Fruit fly (Drosophila melanogaster): ENCODE data around the gene Nmd3.

Gene Nmd3

DNA sequence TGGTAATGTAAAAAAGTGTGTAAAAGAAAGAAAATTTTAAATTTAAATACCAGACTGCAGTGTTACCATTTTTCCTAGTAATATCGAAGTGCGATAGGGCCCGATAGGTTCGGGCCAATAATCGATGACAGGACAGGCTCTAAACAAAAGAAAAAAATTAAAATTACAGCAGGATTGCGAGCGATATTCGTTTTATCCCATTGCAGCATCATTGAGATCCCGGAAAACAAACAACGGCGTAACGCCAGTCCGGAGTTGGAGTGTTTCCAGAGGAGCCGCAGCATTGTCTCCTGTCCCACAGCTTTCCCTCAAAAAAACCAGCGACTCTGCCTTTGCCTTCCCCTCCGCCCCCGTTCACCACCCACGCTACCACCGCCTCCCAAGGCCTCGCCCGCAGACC lies 40.7 kb upstream of the Nmd3 start, which contains the start of gene pcx (continued):
- TF ChIP-seq oc (tag; optimal IDR thresholded peaks at IDR 0.05) = no peak
- TF ChIP-seq CG6791 (GFP tag; IDR thresholded peaks at IDR 0.05; ENCODE audit: partially characterized antibody) = peak; percentile 61; the same call in 2 of the 3 replicates
- TF ChIP-seq CG34376 (GFP tag; optimal IDR thresholded peaks at IDR 0.05) = no peak
- TF ChIP-seq CG10267 (tag; optimal IDR thresholded peaks at IDR 0.05) = no peak
- peak; percentile 56 for TF ChIP-seq YL-1 (GFP tag; optimal IDR thresholded peaks at IDR 0.05)
- no peak for TF ChIP-seq sd (tag; optimal IDR thresholded peaks at IDR 0.05)
- TF ChIP-seq btn (GFP tag; optimal IDR thresholded peaks at IDR 0.05) = no peak
- TF ChIP-seq Xrp1 (GFP tag; IDR thresholded peaks at IDR 0.05) = no peak
- TF ChIP-seq Scr (GFP tag; IDR thresholded peaks at IDR 0.05; ENCODE audit: partially characterized antibody) = peak; percentile 62
- TF ChIP-seq Drgx (GFP tag; IDR thresholded peaks at IDR 0.05) = no peak
- no peak for TF ChIP-seq CG13624 (GFP tag; optimal IDR thresholded peaks at IDR 0.05)
- TF ChIP-seq CG13123 (GFP tag; optimal IDR thresholded peaks at IDR 0.05) = no peak
- no peak for TF ChIP-seq CG6854 (GFP tag; optimal IDR thresholded peaks at IDR 0.05)
- TF ChIP-seq CG10209 (GFP tag; optimal IDR thresholded peaks at IDR 0.05) = no peak
- no peak for TF ChIP-seq HmgZ (tag; optimal IDR thresholded peaks at IDR 0.05)
- TF ChIP-seq Elba2 (GFP tag; optimal IDR thresholded peaks at IDR 0.05) = no peak
- TF ChIP-seq sna (GFP tag; IDR thresholded peaks at IDR 0.05; ENCODE audit: partially characterized antibody) = 0 out of 2 replicates have a peak, but pooled peaks have one; percentile 41
- TF ChIP-seq cwo (GFP tag; optimal IDR thresholded peaks at IDR 0.05) = no peak
- TF ChIP-seq CG6175 (GFP tag; IDR thresholded peaks at IDR 0.05) = no peak
- no peak for TF ChIP-seq CG4360 (GFP tag; IDR thresholded peaks at IDR 0.05)
- no peak for TF ChIP-seq sens-2 (GFP tag; IDR thresholded peaks at IDR 0.05)
- no peak for TF ChIP-seq CG7786 (GFP tag; optimal IDR thresholded peaks at IDR 0.05)
- TF ChIP-seq Ada2b (GFP tag; IDR thresholded peaks at IDR 0.05) = no peak
- no peak for TF ChIP-seq CG14667 (GFP tag; IDR thresholded peaks at IDR 0.05)
- TF ChIP-seq CG17612 (GFP tag; IDR thresholded peaks at IDR 0.05) = no peak
- TF ChIP-seq CG43689 (GFP tag; IDR thresholded peaks at IDR 0.05) = no peak
- no peak for TF ChIP-seq en (GFP tag; optimal IDR thresholded peaks at IDR 0.05)
- no peak for TF ChIP-seq CG32532 (GFP tag; IDR thresholded peaks at IDR 0.05)
- no peak for TF ChIP-seq dm (GFP tag; optimal IDR thresholded peaks at IDR 0.05)
- no peak for TF ChIP-seq CG31365 (tag; optimal IDR thresholded peaks at IDR 0.05)
- TF ChIP-seq gsb-n (tag; optimal IDR thresholded peaks at IDR 0.05) = no peak
- no peak for TF ChIP-seq sob (GFP tag; IDR thresholded peaks at IDR 0.05)
- no peak for TF ChIP-seq CG14441 (GFP tag; IDR thresholded peaks at IDR 0.05)
- no peak for TF ChIP-seq Oaz (GFP tag; IDR thresholded peaks at IDR 0.05)
- peak; percentile 86 for TF ChIP-seq CG18764 (GFP tag; optimal IDR thresholded peaks at IDR 0.05)
- no peak for TF ChIP-seq Bdp1 (GFP tag; optimal IDR thresholded peaks at IDR 0.05)
- no peak for TF ChIP-seq dimm (GFP tag; IDR thresholded peaks at IDR 0.05)
- TF ChIP-seq CG3847 (GFP tag; IDR thresholded peaks at IDR 0.05) = no peak
- no peak for TF ChIP-seq HLH54F (GFP tag; optimal IDR thresholded peaks at IDR 0.05)
- TF ChIP-seq CG34422 (GFP tag; IDR thresholded peaks at IDR 0.05) = no peak; the same call in 2 of the 3 replicates
- no peak for TF ChIP-seq CG15601 (tag; optimal IDR thresholded peaks at IDR 0.05)
- no peak for TF ChIP-seq jigr1 (GFP tag; IDR thresholded peaks at IDR 0.05)
- no peak for TF ChIP-seq mld (GFP tag; IDR thresholded peaks at IDR 0.05; ENCODE audit: partially characterized antibody)
- no peak for TF ChIP-seq Dfd (GFP tag; optimal IDR thresholded peaks at IDR 0.05)
- TF ChIP-seq CG4730 (GFP tag; IDR thresholded peaks at IDR 0.05) = no peak
- TF ChIP-seq Dp (GFP tag; optimal IDR thresholded peaks at IDR 0.05) = peak; percentile 70
- no peak for TF ChIP-seq CG13424 (tag; optimal IDR thresholded peaks at IDR 0.05)
- TF ChIP-seq CG17328 (GFP tag; IDR thresholded peaks at IDR 0.05) = no peak
- peak; percentile 81 for TF ChIP-seq Dref (GFP tag; IDR thresholded peaks at IDR 0.05)
- TF ChIP-seq CG17912 (GFP tag; optimal IDR thresholded peaks at IDR 0.05) = no peak
- TF ChIP-seq hbn (GFP tag; IDR thresholded peaks at IDR 0.05; ENCODE audit: partially characterized antibody) = peak; percentile 27; the same call in 1 of the 2 replicates
- TF ChIP-seq Trl (optimal IDR thresholded peaks at IDR 0.05) = no peak
- no peak for TF ChIP-seq Trl (GFP tag; optimal IDR thresholded peaks at IDR 0.05)

Data from whole organism, embryonic.